Worm (Caenorhabditis elegans) whole organism, L4 larva: ENCODE results near the gene inx-11.
A peak's percentile ranks its signal among the peaks of the same experiment; 100 is the strongest.

ENCODE experiments used
- D1046.2 ChIP-seq: fragments of 200-800 bp; sonication (Bioruptor generic); IDR thresholded peaks from 2 replicates; pipeline ENCODE4 v1.3.6; 2022; ENCODE audit warnings: missing genetic modification characterization, missing compliant biosample characterization
- F26F4.8 ChIP-seq: fragments of 200-800 bp; sonication (Bioruptor generic); conservative IDR thresholded peaks from 2 replicates; pipeline ENCODE4 v1.3.6; 2022; ENCODE audit warnings: missing genetic modification characterization, missing compliant biosample characterization
- aha-1 ChIP-seq: fragments of 150-350 bp; peaks from one replicate; lab custom pipeline; 2014; ENCODE audit warnings: missing biosample characterization, missing genetic modification characterization
- aly-2 ChIP-seq: sonication (generic microtip); optimal IDR thresholded peaks from 2 replicates; lab custom pipeline; 2018; ENCODE audit warnings: missing biosample characterization, missing genetic modification characterization
- ceh-32 ChIP-seq: sonication (generic microtip); optimal IDR thresholded peaks from 2 replicates; lab custom pipeline; 2016; ENCODE audit warnings: mild to moderate bottlenecking, missing genetic modification characterization, missing compliant biosample characterization; ENCODE audit not compliant: poor library complexity
- ces-1 ChIP-seq: fragments of 150-350 bp; sonication (generic microtip); optimal IDR thresholded peaks from 4 replicates; lab custom pipeline; 2014; ENCODE audit warnings: missing biosample characterization, missing genetic modification reagents, missing genetic modification characterization
- ctbp-1 ChIP-seq: fragments of 200-800 bp; sonication (Bioruptor generic); IDR thresholded peaks from 2 replicates; pipeline ENCODE4 v1.3.6; 2022; ENCODE audit warnings: missing genetic modification reagents, missing genetic modification characterization, missing compliant biosample characterization
- daf-12 ChIP-seq: fragments of 150-350 bp; optimal IDR thresholded peaks from 2 replicates; lab custom pipeline; 2014; ENCODE audit warnings: missing biosample characterization, missing genetic modification reagents, missing genetic modification characterization
- daf-16 ChIP-seq, 3 experiments: sonication (generic microtip); optimal IDR thresholded peaks; 2 replicates each; lab custom pipeline; 2016 to 2017; ENCODE audit warnings: missing genetic modification characterization in 3 of 3, missing genetic modification reagents in 3 of 3, mild to moderate bottlenecking in 2 of 3, missing compliant biosample characterization in 2 of 3, missing biosample characterization in 1 of 3, moderate library complexity in 1 of 3
- dmd-8 ChIP-seq: fragments of 200-800 bp; sonication (Bioruptor generic); IDR thresholded peaks from 2 replicates; pipeline ENCODE4 v1.3.6; 2022; ENCODE audit warnings: missing genetic modification characterization, missing compliant biosample characterization
- fkh-10 ChIP-seq: fragments of 150-350 bp; optimal IDR thresholded peaks from 2 replicates; lab custom pipeline; 2014; ENCODE audit warnings: missing biosample characterization, missing genetic modification reagents, missing genetic modification characterization
- fos-1 ChIP-seq: fragments of 150-350 bp; optimal IDR thresholded peaks from 2 replicates; lab custom pipeline; 2014; ENCODE audit warnings: missing biosample characterization, missing genetic modification characterization
- hif-1 ChIP-seq, 2 experiments: sonication (generic microtip); optimal IDR thresholded peaks; 2 replicates each; lab custom pipeline; 2016 to 2017; ENCODE audit warnings: missing compliant biosample characterization in 2 of 2, missing genetic modification characterization in 2 of 2, missing genetic modification reagents in 2 of 2, missing genotype in 2 of 2, mild to moderate bottlenecking in 1 of 2
- hlh-11 ChIP-seq: fragments of 200-800 bp; sonication (Bioruptor generic); optimal IDR thresholded peaks from 2 replicates; lab custom pipeline; 2018; ENCODE audit warnings: mild to moderate bottlenecking, missing genetic modification characterization, missing compliant biosample characterization
- hmg-1.1 ChIP-seq: fragments of 200-800 bp; sonication (Bioruptor generic); IDR thresholded peaks from 2 replicates; pipeline ENCODE4 v1.3.6; 2022; ENCODE audit warnings: missing genetic modification reagents, missing genetic modification characterization, missing compliant biosample characterization
- lin-1 ChIP-seq: fragments of 200-800 bp; sonication (Bioruptor generic); IDR thresholded peaks from 2 replicates; pipeline ENCODE4 v1.3.6; 2022; ENCODE audit warnings: missing genetic modification reagents, missing genetic modification characterization, missing compliant biosample characterization
- lin-13 ChIP-seq: fragments of 150-350 bp; optimal IDR thresholded peaks from 2 replicates; lab custom pipeline; 2014; ENCODE audit warnings: missing biosample characterization, missing genetic modification reagents, missing genetic modification characterization
- lin-29 ChIP-seq: fragments of 200-800 bp; sonication (Bioruptor generic); IDR thresholded peaks from 2 replicates; pipeline ENCODE4 v1.3.6; 2022; ENCODE audit warnings: missing genetic modification reagents, missing genetic modification characterization, missing compliant biosample characterization
- lir-3 ChIP-seq: sonication (generic microtip); optimal IDR thresholded peaks from 2 replicates; lab custom pipeline; 2016; ENCODE audit warnings: mild to moderate bottlenecking, missing genetic modification characterization, missing compliant biosample characterization
- madf-9 ChIP-seq: fragments of 200-800 bp; sonication (Bioruptor generic); conservative IDR thresholded peaks from 2 replicates; pipeline ENCODE4 v1.3.6; 2022; ENCODE audit warnings: missing genetic modification reagents, missing genetic modification characterization, missing compliant biosample characterization
- mdl-1 ChIP-seq, 2 experiments: fragments of 150-350 bp in 1 of 2; sonication (generic microtip) in 1 of 2; optimal IDR thresholded peaks; 2 replicates each; lab custom pipeline; 2014 to 2017; ENCODE audit warnings: missing biosample characterization in 2 of 2, missing genetic modification characterization in 2 of 2
- mep-1 ChIP-seq: fragments of 150-350 bp; sonication (generic microtip); optimal IDR thresholded peaks from 3 replicates; lab custom pipeline; 2014; ENCODE audit warnings: missing biosample characterization, missing genetic modification characterization
- mes-2 ChIP-seq: sonication (generic microtip); optimal IDR thresholded peaks from 2 replicates; lab custom pipeline; 2016; ENCODE audit warnings: missing genotype, mild to moderate bottlenecking, missing genetic modification characterization, missing compliant biosample characterization; ENCODE audit not compliant: poor library complexity, severe bottlenecking
- mxl-2 ChIP-seq: fragments of 200-800 bp; sonication (Bioruptor generic); conservative IDR thresholded peaks from 2 replicates; pipeline ENCODE4 v1.3.6; 2022; ENCODE audit warnings: missing genetic modification reagents, missing genetic modification characterization, missing compliant biosample characterization
- nhr-11 ChIP-seq: fragments of 150-350 bp; optimal IDR thresholded peaks from 2 replicates; lab custom pipeline; 2014; ENCODE audit warnings: missing biosample characterization, missing genetic modification characterization
- nhr-41 ChIP-seq: fragments of 200-800 bp; sonication (Bioruptor generic); IDR thresholded peaks from 2 replicates; pipeline ENCODE4 v1.3.6; 2022; ENCODE audit warnings: missing genetic modification reagents, missing genetic modification characterization, missing compliant biosample characterization
- nhr-76 ChIP-seq: fragments of 150-350 bp; optimal IDR thresholded peaks from 2 replicates; lab custom pipeline; 2014; ENCODE audit warnings: missing biosample characterization, missing genetic modification characterization
- nhr-77 ChIP-seq: fragments of 150-350 bp; optimal IDR thresholded peaks from 2 replicates; lab custom pipeline; 2014; ENCODE audit warnings: missing biosample characterization, missing genetic modification characterization
- pha-4 ChIP-seq, 2 experiments: fragments of 150-350 bp in 1 of 2; fragments of 200-800 bp in 1 of 2; sonication (Bioruptor generic) in 1 of 2; IDR thresholded peaks in 1 of 2; optimal IDR thresholded peaks in 1 of 2; 2 replicates each; pipeline versions ENCODE4 v1.3.6 to Lab custom; 2014 to 2022; ENCODE audit warnings: missing genetic modification characterization in 2 of 2, missing genetic modification reagents in 2 of 2, missing biosample characterization in 1 of 2, missing compliant biosample characterization in 1 of 2
- pqm-1 ChIP-seq: sonication (generic microtip); optimal IDR thresholded peaks from 2 replicates; lab custom pipeline; 2017; ENCODE audit warnings: missing biosample characterization, missing genetic modification characterization
- sdz-12 ChIP-seq: fragments of 200-800 bp; sonication (Bioruptor generic); optimal IDR thresholded peaks from 2 replicates; lab custom pipeline; 2018; ENCODE audit warnings: mild to moderate bottlenecking, missing genetic modification characterization, missing compliant biosample characterization
- set-16 ChIP-seq: fragments of 200-800 bp; sonication (Bioruptor generic); IDR thresholded peaks from 2 replicates; pipeline ENCODE4 v1.3.6; 2022; ENCODE audit warnings: missing genetic modification reagents, missing genetic modification characterization, missing compliant biosample characterization
- snpc-4 ChIP-seq: fragments of 150-350 bp; optimal IDR thresholded peaks from 2 replicates; lab custom pipeline; 2014; ENCODE audit warnings: missing biosample characterization, missing genetic modification characterization
- tag-97 ChIP-seq: fragments of 200-800 bp; sonication (Bioruptor generic); IDR thresholded peaks from 2 replicates; pipeline ENCODE4 v1.3.6; 2022; ENCODE audit warnings: missing genetic modification characterization, missing compliant biosample characterization
- unc-130 ChIP-seq: sonication (generic microtip); optimal IDR thresholded peaks from 2 replicates; lab custom pipeline; 2016; ENCODE audit warnings: missing genetic modification reagents, missing genetic modification characterization, missing compliant biosample characterization
- unc-39 ChIP-seq: sonication (generic microtip); optimal IDR thresholded peaks from 2 replicates; lab custom pipeline; 2017; ENCODE audit warnings: missing biosample characterization, missing genetic modification characterization
- unc-62 ChIP-seq, 3 experiments: fragments of 150-350 bp in 1 of 3; sonication (generic microtip); optimal IDR thresholded peaks in 2 of 3; peaks in 1 of 3; 1 replicate in 1 of 3; 2 replicates in 2 of 3; lab custom pipeline; 2014 to 2017; ENCODE audit warnings: missing biosample characterization in 3 of 3, missing genetic modification characterization in 3 of 3, missing genetic modification reagents in 3 of 3, missing genotype in 1 of 3
- vab-7 ChIP-seq: fragments of 200-800 bp; sonication (Bioruptor generic); IDR thresholded peaks from 2 replicates; pipeline ENCODE4 v1.3.6; 2022; ENCODE audit warnings: missing genetic modification reagents, missing genetic modification characterization, missing compliant biosample characterization
- zag-1 ChIP-seq: fragments of 150-350 bp; optimal IDR thresholded peaks from 2 replicates; lab custom pipeline; 2014; ENCODE audit warnings: missing biosample characterization, missing genetic modification characterization
- zfp-3 ChIP-seq: fragments of 200-800 bp; sonication (Bioruptor generic); conservative IDR thresholded peaks from 2 replicates; pipeline ENCODE4 v1.3.6; 2022; ENCODE audit warnings: missing genetic modification reagents, missing genetic modification characterization, missing compliant biosample characterization
- zip-11 ChIP-seq: fragments of 200-800 bp; sonication (Bioruptor generic); IDR thresholded peaks from 2 replicates; pipeline ENCODE4 v1.3.6; 2022; ENCODE audit warnings: missing genetic modification characterization, missing compliant biosample characterization
- zip-2 ChIP-seq: fragments of 150-350 bp; optimal IDR thresholded peaks from 2 replicates; lab custom pipeline; 2014; ENCODE audit warnings: missing biosample characterization, missing genetic modification characterization

The inx-11 gene

DNA sequence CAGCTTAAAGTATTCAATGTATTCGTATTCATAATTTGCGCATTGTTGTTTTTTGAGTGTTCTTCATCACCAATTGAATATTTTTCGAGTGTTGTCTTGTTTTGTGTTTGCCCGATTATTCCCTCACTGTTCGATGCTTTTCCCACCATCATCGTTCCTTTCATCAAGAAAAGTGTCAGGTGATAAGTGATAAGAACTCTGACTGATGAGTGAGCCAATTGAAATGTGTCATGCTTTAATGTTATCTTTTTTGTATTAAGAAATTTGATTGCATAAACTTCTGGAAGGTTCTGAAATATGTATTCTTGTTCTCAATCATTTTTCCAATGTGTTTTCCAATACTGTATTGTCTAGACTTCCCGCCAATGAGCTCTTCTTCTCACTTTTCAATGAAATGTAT is 11.7 kb upstream of the inx-11 start (continued):
- TF ChIP-seq mep-1 (tag; lab: Kevin White, UChicago) (peak; percentile 46), zip-11 (GFP tag; lab: Robert Waterston, UW) (no peak), lir-3 (tag; lab: Kevin White, UChicago) (no peak), aly-2 (tag; lab: Kevin White, UChicago) (no peak)
- TF ChIP-seq, all 104 proteins: peak for 13

DNA sequence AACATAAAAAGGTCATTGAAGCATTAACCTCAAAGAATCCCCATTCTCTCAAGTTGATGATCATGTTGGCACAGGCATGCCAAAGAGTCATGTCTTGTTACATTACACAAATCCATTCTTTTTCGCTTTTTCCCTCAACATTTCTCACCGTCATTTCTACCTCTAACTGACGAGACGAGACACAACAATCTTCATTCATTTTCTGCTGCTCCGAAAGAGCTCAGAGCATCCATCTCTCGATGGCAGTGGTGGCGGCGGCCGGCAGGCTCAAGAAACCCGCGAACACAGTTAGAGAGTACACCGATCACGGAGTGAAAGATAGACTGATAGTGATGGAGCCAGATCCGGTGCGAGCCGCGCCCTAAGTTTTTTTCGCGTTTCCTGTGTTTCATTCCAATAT is 9.9 kb upstream of the inx-11 start:
- TF ChIP-seq daf-16 (GFP tag; optimal IDR thresholded peaks at IDR 0.05; lab: Kevin White, UChicago) = peak in 1 of 2 experiments; percentile 12
- no peak for TF ChIP-seq daf-16 (tag; optimal IDR thresholded peaks at IDR 0.05; lab: Kevin White, UChicago)
- no peak for TF ChIP-seq lin-13 (GFP tag; lab: Kevin White, UChicago)
- peak in 1 of 2 experiments; percentile 65 for TF ChIP-seq unc-62 (GFP tag; optimal IDR thresholded peaks at IDR 0.05 in 1 of 2; lab: Kevin White, UChicago)
- TF ChIP-seq unc-62 (tag; optimal IDR thresholded peaks at IDR 0.05; lab: Kevin White, UChicago) = no peak
- peak; percentile 50 for TF ChIP-seq hlh-11 (tag; lab: Kevin White, UChicago)
- TF ChIP-seq nhr-76 (tag; lab: Kevin White, UChicago) = no peak
- no peak for TF ChIP-seq fos-1 (tag; lab: Kevin White, UChicago)
- TF ChIP-seq zfp-3 (GFP tag; lab: Robert Waterston, UW) = 0 out of 2 replicates have a peak, but pooled peaks have one; percentile 34
- no peak for TF ChIP-seq unc-39 (tag; lab: Kevin White, UChicago)
- TF ChIP-seq ctbp-1 (GFP tag; lab: Robert Waterston, UW) = 0 out of 2 replicates have a peak, but pooled peaks have one; percentile 10
- no peak for TF ChIP-seq hif-1 (tag; optimal IDR thresholded peaks at IDR 0.05; lab: Kevin White, UChicago)
- TF ChIP-seq lin-29 = no peak
- TF ChIP-seq mxl-2 (GFP tag; lab: Robert Waterston, UW) = no peak
- peak; percentile 41 for TF ChIP-seq nhr-11 (tag; lab: Kevin White, UChicago)
- TF ChIP-seq set-16 = peak; percentile 54
- peak; percentile 44; the same call in 1 of the 2 replicates for TF ChIP-seq madf-9 (GFP tag; lab: Robert Waterston, UW)

DNA sequence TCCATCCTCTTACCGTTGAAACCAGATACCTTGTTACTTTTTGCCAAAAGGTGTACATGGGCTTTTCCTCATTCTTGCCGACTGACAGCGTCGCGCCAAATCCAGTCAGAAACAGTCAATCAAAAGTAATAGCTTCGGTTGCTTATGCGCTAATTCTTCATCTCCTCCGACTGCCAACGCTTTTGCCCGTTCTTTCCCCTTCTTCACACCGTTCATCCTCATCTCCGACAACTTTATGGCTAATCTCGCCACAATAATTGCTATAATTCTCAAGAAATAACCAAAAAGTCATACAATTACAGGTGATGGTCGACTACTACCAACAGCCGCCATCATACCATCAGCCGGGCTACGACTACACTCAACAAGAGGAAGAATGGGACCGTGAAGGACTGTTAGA is 8.9 kb upstream of the inx-11 start, which contains the start of gene atn-1:
atn-1 (plus strand) TSS at position 301 of the 400 bp plus-strand sequence.
- TF ChIP-seq zag-1 (tag; lab: Kevin White, UChicago) (no peak), hif-1 (tag; optimal IDR thresholded peaks at IDR 0.05; lab: Kevin White, UChicago) (no peak), ces-1 (no peak), nhr-11 (tag; lab: Kevin White, UChicago) (no peak), zip-2 (no peak), unc-62 (GFP tag; optimal IDR thresholded peaks at IDR 0.05 in 1 of 2; lab: Kevin White, UChicago) (peak in 1 of 2 experiments; percentile 41), unc-62 (tag; optimal IDR thresholded peaks at IDR 0.05; lab: Kevin White, UChicago) (no peak), lin-1 (GFP tag; lab: Robert Waterston, UW) (no peak), pha-4 (GFP tag; IDR thresholded peaks at IDR 0.05; lab: Robert Waterston, UW) (no peak), pha-4 (tag; optimal IDR thresholded peaks at IDR 0.05; lab: Kevin White, UChicago) (no peak), nhr-77 (no peak), aha-1 (tag; lab: Kevin White, UChicago) (peak; percentile 59), mes-2 (tag; lab: Kevin White, UChicago) (no peak), pqm-1 (tag; lab: Kevin White, UChicago) (no peak), snpc-4 (tag; lab: Kevin White, UChicago) (no peak), unc-130 (GFP tag; lab: Kevin White, UChicago) (no peak), mdl-1 (tag; optimal IDR thresholded peaks at IDR 0.05; lab: Kevin White, UChicago) (no peak), daf-12 (no peak), tag-97 (GFP tag; lab: Robert Waterston, UW) (no peak)

DNA sequence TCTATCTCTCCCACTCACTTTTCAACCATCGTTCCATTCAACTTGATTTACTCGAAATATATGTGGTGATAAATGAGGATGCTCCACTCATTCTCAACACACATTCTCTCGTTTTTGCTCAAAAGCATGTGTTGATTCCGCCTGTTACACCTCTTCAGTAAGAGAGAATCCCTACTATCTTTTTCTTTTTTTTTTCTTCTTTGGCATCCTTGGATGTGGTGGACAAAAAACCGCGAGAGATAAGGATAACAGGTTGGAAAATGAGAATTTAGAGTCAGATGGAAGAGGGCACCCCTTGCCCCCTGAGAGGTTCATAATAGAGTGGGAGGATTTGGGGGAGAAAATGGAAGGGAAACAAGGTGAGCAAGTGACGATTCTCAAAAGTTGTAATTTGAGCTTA is 8.0 kb upstream of the inx-11 start:
- TF ChIP-seq sdz-12 (GFP tag; lab: Kevin White, UChicago) (no peak), hlh-11 (tag; lab: Kevin White, UChicago) (peak; percentile 61), ctbp-1 (GFP tag; lab: Robert Waterston, UW) (0 out of 2 replicates have a peak, but pooled peaks have one; percentile 34), daf-16 (GFP tag; optimal IDR thresholded peaks at IDR 0.05; lab: Kevin White, UChicago) (peak in 1 of 2 experiments; percentile 86), daf-16 (tag; optimal IDR thresholded peaks at IDR 0.05; lab: Kevin White, UChicago) (no peak), ceh-32 (no peak), hmg-1.1 (0 out of 2 replicates have a peak, but pooled peaks have one; percentile 19), dmd-8 (GFP tag; lab: Robert Waterston, UW) (0 out of 2 replicates have a peak, but pooled peaks have one; percentile 33), nhr-11 (tag; lab: Kevin White, UChicago) (peak; percentile 56), D1046.2 (GFP tag; lab: Robert Waterston, UW) (no peak), vab-7 (GFP tag; lab: Robert Waterston, UW) (no peak), F26F4.8 (GFP tag; lab: Robert Waterston, UW) (no peak), nhr-41 (GFP tag; lab: Robert Waterston, UW) (no peak), fkh-10 (no peak)
